Fruit fly (Drosophila melanogaster): ENCODE results near the gene Irk3.

Irk3 gene

dm6 chr2L:18732760-18733530 lies 19.4 kb upstream of the Irk3 start:
- TF ChIP-seq psq (optimal IDR thresholded peaks at IDR 0.05) (no peak), ttk (optimal IDR thresholded peaks at IDR 0.05) (no peak), insv (optimal IDR thresholded peaks at IDR 0.05) (no peak), Sin3A (optimal IDR thresholded peaks at IDR 0.05) (no peak), h (optimal IDR thresholded peaks at IDR 0.05) (no peak), Myc (optimal IDR thresholded peaks at IDR 0.05) (no peak)

- no peak for TF ChIP-seq psq (optimal IDR thresholded peaks at IDR 0.05)
- TF ChIP-seq Sin3A (optimal IDR thresholded peaks at IDR 0.05) = no peak
- TF ChIP-seq h (optimal IDR thresholded peaks at IDR 0.05) = no peak
- TF ChIP-seq Myc (optimal IDR thresholded peaks at IDR 0.05) = no peak
Measured at dm6 chr2L:18732291-18732690, 18.7 kb upstream of the Irk3 start, which contains the start of gene CG10348. Gene CG10348 (minus strand): TSS chr2L:18732524.

dm6 chr2L:18727986-18728385 lies 14.4 kb upstream of the Irk3 start:
- TF ChIP-seq ttk (optimal IDR thresholded peaks at IDR 0.05) (no peak), Sin3A (optimal IDR thresholded peaks at IDR 0.05) (no peak), psq (optimal IDR thresholded peaks at IDR 0.05) (no peak), insv (optimal IDR thresholded peaks at IDR 0.05) (no peak), h (optimal IDR thresholded peaks at IDR 0.05) (no peak), Myc (optimal IDR thresholded peaks at IDR 0.05) (no peak)

DNA sequence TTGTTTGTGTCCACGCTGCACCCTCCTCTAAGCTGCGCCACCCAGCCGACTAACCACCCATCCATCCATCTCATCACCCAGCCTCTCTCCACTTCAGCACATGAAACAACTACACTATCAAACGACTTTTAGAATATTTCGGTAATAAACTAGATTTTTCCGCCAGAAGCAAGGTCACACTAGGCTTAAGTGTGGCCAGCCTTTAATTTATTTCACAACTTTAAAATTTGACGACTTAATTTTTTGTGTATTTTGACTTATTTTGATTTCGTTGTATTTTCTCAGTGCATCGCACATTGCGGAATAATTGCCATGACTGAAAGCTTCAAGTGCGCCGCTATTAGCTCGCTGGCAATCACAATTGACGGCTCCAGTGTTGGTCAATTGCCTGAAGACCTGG lies 11.3 kb upstream of the Irk3 start:
- TF ChIP-seq ttk (optimal IDR thresholded peaks at IDR 0.05) (no peak), insv (optimal IDR thresholded peaks at IDR 0.05) (no peak), Myc (optimal IDR thresholded peaks at IDR 0.05) (no peak), Sin3A (optimal IDR thresholded peaks at IDR 0.05) (no peak), h (optimal IDR thresholded peaks at IDR 0.05) (no peak), psq (optimal IDR thresholded peaks at IDR 0.05) (no peak)

DNA sequence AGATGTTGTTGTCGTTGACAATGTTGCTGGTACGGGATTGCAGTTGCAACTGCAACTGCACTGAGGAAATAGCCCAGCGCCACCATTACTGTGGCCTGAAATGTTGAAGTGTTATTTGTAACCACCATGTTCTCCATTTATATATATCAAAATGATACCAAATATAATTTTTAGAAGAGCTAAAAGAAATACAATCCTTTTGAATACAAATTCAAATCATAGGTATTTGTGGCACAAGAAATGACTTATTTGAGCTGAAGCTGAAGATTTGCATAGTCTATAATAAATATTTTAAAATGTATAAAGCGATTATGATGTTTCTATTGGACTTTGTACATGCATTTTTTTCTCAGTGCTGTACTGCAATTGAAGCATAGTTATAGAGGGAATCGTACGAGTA lies 6.0 kb upstream of the Irk3 start:
- no peak for TF ChIP-seq ttk (optimal IDR thresholded peaks at IDR 0.05)
- no peak for TF ChIP-seq h (optimal IDR thresholded peaks at IDR 0.05)

- TF ChIP-seq h (optimal IDR thresholded peaks at IDR 0.05) (no peak), Myc (optimal IDR thresholded peaks at IDR 0.05) (no peak), insv (optimal IDR thresholded peaks at IDR 0.05) (no peak), ttk (optimal IDR thresholded peaks at IDR 0.05) (no peak), psq (optimal IDR thresholded peaks at IDR 0.05) (no peak), Sin3A (optimal IDR thresholded peaks at IDR 0.05) (no peak)
Measured at dm6 chr2L:18717365-18718011, 3.9 kb upstream of the Irk3 start.

dm6 chr2L:18714086-18714485 lies 538 bp upstream of the Irk3 start:
- TF ChIP-seq psq (optimal IDR thresholded peaks at IDR 0.05) = no peak
- TF ChIP-seq Sin3A (optimal IDR thresholded peaks at IDR 0.05) = no peak
- TF ChIP-seq ttk (optimal IDR thresholded peaks at IDR 0.05) = no peak
- TF ChIP-seq insv (optimal IDR thresholded peaks at IDR 0.05) = no peak
- TF ChIP-seq Myc (optimal IDR thresholded peaks at IDR 0.05) = no peak
- no peak for TF ChIP-seq h (optimal IDR thresholded peaks at IDR 0.05)

DNA sequence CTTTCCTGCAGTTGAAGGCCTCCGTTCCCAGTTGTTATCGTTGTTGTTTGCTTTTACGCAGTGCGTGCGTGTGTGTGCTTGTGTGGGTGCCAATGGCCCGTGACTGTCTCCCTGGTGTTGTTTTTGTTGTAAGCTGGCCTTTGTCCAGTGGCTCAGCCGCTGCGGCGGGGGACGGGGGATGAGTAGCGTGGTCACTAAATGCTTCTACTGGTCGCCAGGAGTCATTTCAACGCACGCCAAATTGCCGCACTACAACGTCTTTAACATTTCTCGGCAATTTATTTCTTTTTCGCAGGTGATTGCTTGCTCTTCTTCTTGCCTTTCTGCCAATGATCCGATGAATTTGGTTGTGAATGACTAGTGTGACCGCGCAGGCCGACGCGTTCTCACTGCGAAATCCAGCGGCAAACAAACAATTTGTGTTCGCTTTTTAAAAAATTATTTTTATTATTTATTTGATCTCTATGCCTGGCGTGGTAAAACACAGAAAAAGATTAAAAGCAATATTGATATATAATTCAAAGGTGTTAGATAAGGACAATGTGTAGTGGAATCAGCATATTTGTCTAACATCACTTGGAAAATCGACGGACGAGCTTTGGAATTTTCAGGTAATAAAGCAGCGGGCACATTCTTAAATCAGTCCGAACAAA lies 5.2 kb downstream of the Irk3 start, which contains the start of the genes Faf2 and Grip71:
Gene Faf2, minus strand, starts transcription at position 450 of the 653 bp plus-strand sequence.
Gene Grip71, plus strand, starts transcription at position 608 of the 653 bp plus-strand sequence.
- TF ChIP-seq psq (optimal IDR thresholded peaks at IDR 0.05) (no peak), Myc (optimal IDR thresholded peaks at IDR 0.05) (no peak), h (optimal IDR thresholded peaks at IDR 0.05) (no peak), ttk (optimal IDR thresholded peaks at IDR 0.05) (no peak), insv (optimal IDR thresholded peaks at IDR 0.05) (no peak), Sin3A (optimal IDR thresholded peaks at IDR 0.05) (no peak)

- no peak for TF ChIP-seq Myc (optimal IDR thresholded peaks at IDR 0.05)
- TF ChIP-seq h (optimal IDR thresholded peaks at IDR 0.05) = no peak
- TF ChIP-seq insv (optimal IDR thresholded peaks at IDR 0.05) = no peak
- no peak for TF ChIP-seq Sin3A (optimal IDR thresholded peaks at IDR 0.05)
Measured at dm6 chr2L:18707844-18708238, 5.7 kb downstream of the Irk3 start.

DNA sequence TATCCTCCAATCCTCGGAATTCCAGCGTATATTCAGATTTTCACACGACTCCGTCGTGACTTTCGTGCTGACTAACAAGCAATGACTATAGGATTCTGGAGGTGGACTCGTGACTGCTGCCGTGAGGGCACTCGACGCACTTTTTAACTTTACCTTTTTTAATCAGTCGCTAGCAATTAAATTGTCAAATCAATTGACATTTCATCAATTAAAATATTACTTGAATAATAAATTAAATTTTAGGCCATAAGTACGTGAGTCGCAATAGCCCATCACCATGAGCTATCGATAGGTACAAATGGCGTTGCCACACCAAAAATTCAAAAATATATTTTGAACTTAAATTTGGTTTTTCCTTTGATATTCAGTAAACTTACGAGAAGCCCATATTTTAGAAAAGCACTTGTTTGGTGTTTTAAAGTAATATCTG lies 7.9 kb downstream of the Irk3 start, which contains the start of gene Jwa:
Gene Jwa, minus strand, starts transcription at position 87 of the 430 bp plus-strand sequence.
- TF ChIP-seq psq (optimal IDR thresholded peaks at IDR 0.05) = no peak
- no peak for TF ChIP-seq Myc (optimal IDR thresholded peaks at IDR 0.05)
- no peak for TF ChIP-seq h (optimal IDR thresholded peaks at IDR 0.05)
- TF ChIP-seq Sin3A (optimal IDR thresholded peaks at IDR 0.05) = no peak
- no peak for TF ChIP-seq insv (optimal IDR thresholded peaks at IDR 0.05)
- no peak for TF ChIP-seq ttk (optimal IDR thresholded peaks at IDR 0.05)

DNA sequence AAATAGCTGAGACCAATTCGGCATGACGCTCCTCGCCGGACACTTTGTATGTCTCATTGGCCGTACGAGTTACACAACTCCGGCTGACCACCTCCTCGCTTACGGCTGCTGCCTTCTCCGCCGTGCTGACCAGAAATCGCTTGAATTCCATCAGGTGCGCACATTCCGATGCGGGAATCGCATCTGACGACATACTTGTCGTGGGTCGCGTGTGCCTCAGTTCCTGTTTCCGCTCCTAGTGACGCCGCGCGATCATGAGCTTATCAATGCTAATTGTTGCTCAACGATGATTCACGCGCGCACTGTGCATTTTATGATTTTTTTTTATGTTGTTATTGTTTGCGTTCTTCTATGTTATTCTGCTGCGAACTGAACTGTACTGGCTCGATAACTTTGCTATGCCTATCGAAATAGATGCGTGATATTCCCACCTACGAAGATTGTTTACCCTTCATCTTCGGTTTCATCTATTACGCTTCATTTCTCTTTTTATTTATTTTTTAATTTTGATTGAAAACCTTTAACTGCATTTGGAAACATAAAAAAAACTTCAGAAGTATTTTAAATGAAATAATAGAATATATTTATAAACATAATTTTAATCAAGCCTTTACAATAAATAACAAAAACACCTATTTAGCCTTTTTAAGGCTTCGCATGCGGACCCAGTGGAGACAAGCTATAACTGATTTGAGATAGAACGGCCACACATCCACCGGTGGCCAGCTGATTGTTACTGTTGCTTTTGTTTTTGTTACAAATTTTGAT lies 10.6 kb downstream of the Irk3 start, which contains the start of the genes CG10376 and CG10343:
Gene CG10376, minus strand, starts transcription at position 385 of the 768 bp plus-strand sequence.
Gene CG10343, plus strand, starts transcription at position 753 of the 768 bp plus-strand sequence.
- TF ChIP-seq psq (optimal IDR thresholded peaks at IDR 0.05) (no peak), ttk (optimal IDR thresholded peaks at IDR 0.05) (no peak), insv (optimal IDR thresholded peaks at IDR 0.05) (no peak), Sin3A (optimal IDR thresholded peaks at IDR 0.05) (no peak), Myc (optimal IDR thresholded peaks at IDR 0.05) (no peak), h (optimal IDR thresholded peaks at IDR 0.05) (no peak)

Data from Kc167 (cell line).